Worm (Caenorhabditis elegans): ENCODE data around the gene W10G11.19.

Gene W10G11.19

ce11 chrII:3550352-3550751 lies at the start of gene W10G11.19:
Gene W10G11.19, plus strand, starts transcription at chrII:3550652.
- TF ChIP-seq cebp-1 (GFP tag; IDR thresholded peaks at IDR 0.05) (no peak), cebp-1 (tag; optimal IDR thresholded peaks at IDR 0.05) (no peak), nhr-80 (tag; optimal IDR thresholded peaks at IDR 0.05) (peak; percentile 59)

- no peak for TF ChIP-seq rec-8 (tag; optimal IDR thresholded peaks at IDR 0.05)
- 0 out of 2 replicates have a peak, but pooled peaks have one; percentile 9 for TF ChIP-seq attf-6 (GFP tag; IDR thresholded peaks at IDR 0.05)
These were observed 48.4 kb upstream of the W10G11.19 start for ce11 chrII:3502011-3502410.

ce11 chrII:3502520-3503323 lies 47.7 kb upstream of the W10G11.19 start, which contains the start of the genes col-71 and Y49F6B.2:
Gene col-71, minus strand, starts transcription at chrII:3502570.
Gene Y49F6B.2, plus strand, starts transcription at chrII:3502968.
- no peak for TF ChIP-seq Y53F4B.3 (GFP tag; IDR thresholded peaks at IDR 0.05)
- TF ChIP-seq pha-4 (tag; optimal IDR thresholded peaks at IDR 0.05) = no peak
- TF ChIP-seq B0035.1 (tag; optimal IDR thresholded peaks at IDR 0.05) = no peak
- 0 out of 2 replicates have a peak, but pooled peaks have one; percentile 70 for TF ChIP-seq ztf-25 (GFP tag; IDR thresholded peaks at IDR 0.05)
- TF ChIP-seq gei-17 (GFP tag; optimal IDR thresholded peaks at IDR 0.05) = no peak
- no peak for TF ChIP-seq nfyb-1 (GFP tag; IDR thresholded peaks at IDR 0.05)
- no peak for TF ChIP-seq cebp-2 (GFP tag; IDR thresholded peaks at IDR 0.05)
- no peak for TF ChIP-seq unc-62 (GFP tag; optimal IDR thresholded peaks at IDR 0.05)
- TF ChIP-seq snpc-1.1 (tag; optimal IDR thresholded peaks at IDR 0.05; ENCODE audit: insufficient read depth) = no peak
- no peak for TF ChIP-seq F57C9.4 (tag; optimal IDR thresholded peaks at IDR 0.05)
- no peak for TF ChIP-seq Y56A3A.18 (GFP tag; IDR thresholded peaks at IDR 0.05)
- no peak for TF ChIP-seq lin-26 (GFP tag; IDR thresholded peaks at IDR 0.05)
- no peak for TF ChIP-seq aptf-3 (GFP tag; IDR thresholded peaks at IDR 0.05)
- TF ChIP-seq nhr-120 (GFP tag; IDR thresholded peaks at IDR 0.05) = no peak
- no peak for TF ChIP-seq hlh-26 (GFP tag; conservative IDR thresholded peaks at IDR 0.05)
- TF ChIP-seq mes-4 (tag; optimal IDR thresholded peaks at IDR 0.05) = no peak
- no peak for TF ChIP-seq snpc-1.3 (tag; optimal IDR thresholded peaks at IDR 0.05; ENCODE audit: insufficient read depth)
- TF ChIP-seq T26A5.8 (tag; optimal IDR thresholded peaks at IDR 0.05) = no peak
- TF ChIP-seq F52B5.7 (tag; optimal IDR thresholded peaks at IDR 0.05) = no peak
- no peak for TF ChIP-seq egl-18 (GFP tag; IDR thresholded peaks at IDR 0.05)
- TF ChIP-seq T07F8.4 (tag; optimal IDR thresholded peaks at IDR 0.05) = no peak
- no peak for TF ChIP-seq mxl-1 (tag; optimal IDR thresholded peaks at IDR 0.05)
- no peak for TF ChIP-seq F23B12.7 (tag; optimal IDR thresholded peaks at IDR 0.05; ENCODE audit: insufficient read depth)
- TF ChIP-seq akir-1 (GFP tag; optimal IDR thresholded peaks at IDR 0.05) = no peak
- TF ChIP-seq xnd-1 (tag; optimal IDR thresholded peaks at IDR 0.05) = no peak
- TF ChIP-seq hmg-20 (GFP tag; IDR thresholded peaks at IDR 0.05) = 0 out of 2 replicates have a peak, but pooled peaks have one; percentile 7
- TF ChIP-seq ceh-100 (GFP tag; IDR thresholded peaks at IDR 0.05) = peak; percentile 39
- TF ChIP-seq sea-2 (GFP tag; IDR thresholded peaks at IDR 0.05) = no peak
- TF ChIP-seq ekl-4 (GFP tag; IDR thresholded peaks at IDR 0.05) = 0 out of 2 replicates have a peak, but pooled peaks have one; percentile 55
- TF ChIP-seq ccch-3 (GFP tag; optimal IDR thresholded peaks at IDR 0.05) = no peak
- TF ChIP-seq F33H1.4 (GFP tag; IDR thresholded peaks at IDR 0.05) = peak; percentile 54
- peak; percentile 98 for TF ChIP-seq mcd-1 (GFP tag; IDR thresholded peaks at IDR 0.05)
- no peak for TF ChIP-seq ztf-18 (tag; optimal IDR thresholded peaks at IDR 0.05)
- no peak for TF ChIP-seq C06A6.2 (GFP tag; conservative IDR thresholded peaks at IDR 0.05)
- TF ChIP-seq die-1 (tag; optimal IDR thresholded peaks at IDR 0.05) = no peak
- peak; percentile 55 for TF ChIP-seq ceh-91 (GFP tag; IDR thresholded peaks at IDR 0.05)
- peak; percentile 92 for TF ChIP-seq dox-1 (GFP tag; IDR thresholded peaks at IDR 0.05)
- peak; percentile 46 for TF ChIP-seq D2030.7 (GFP tag; IDR thresholded peaks at IDR 0.05)
- TF ChIP-seq ama-1 (optimal IDR thresholded peaks at IDR 0.05) = no peak
- TF ChIP-seq ama-1 (GFP tag; optimal IDR thresholded peaks at IDR 0.05) = no peak

All from whole organism, young adult.